Fruit fly (Drosophila melanogaster): ENCODE data around the gene CG17361.
A peak's percentile ranks its signal among the peaks of the same experiment; 100 is the strongest.

Gene CG17361

dm6 chr3L:14004041-14004407 is 7.0 kb downstream of the CG17361 start (continued):
- TF ChIP-seq sc (optimal IDR thresholded peaks at IDR 0.05) (no peak), sc (GFP tag; optimal IDR thresholded peaks at IDR 0.05) (no peak), HmgZ (tag; optimal IDR thresholded peaks at IDR 0.05) (peak; percentile 37), sens (GFP tag) (peak; percentile 25), dan (GFP tag; IDR thresholded peaks at IDR 0.05) (no peak), CG15601 (tag; optimal IDR thresholded peaks at IDR 0.05) (no peak), Jarid2 (GFP tag; optimal IDR thresholded peaks at IDR 0.05) (no peak), CG2120 (GFP tag; optimal IDR thresholded peaks at IDR 0.05) (no peak), HLH4C (GFP tag; IDR thresholded peaks at IDR 0.05; ENCODE audit: partially characterized antibody) (no peak), CG13287 (GFP tag; IDR thresholded peaks at IDR 0.05; ENCODE audit: partially characterized antibody) (peak; percentile 33; the same call in 1 of the 2 replicates), CG11247 (GFP tag; IDR thresholded peaks at IDR 0.05) (peak; percentile 40; the same call in 1 of the 2 replicates), CG4617 (GFP tag; optimal IDR thresholded peaks at IDR 0.05; ENCODE audit: borderline replicate concordance) (peak; percentile 56), HLH3B (GFP tag; IDR thresholded peaks at IDR 0.05) (no peak), Nf-YB (GFP tag; optimal IDR thresholded peaks at IDR 0.05) (peak; percentile 12), vnd (GFP tag; IDR thresholded peaks at IDR 0.05; ENCODE audit: partially characterized antibody) (no peak), CG14050 (GFP tag; IDR thresholded peaks at IDR 0.05) (no peak), ERR (GFP tag; optimal IDR thresholded peaks at IDR 0.05) (no peak), CG33557 (GFP tag; optimal IDR thresholded peaks at IDR 0.05) (peak; percentile 37), seq (GFP tag; IDR thresholded peaks at IDR 0.05) (peak; percentile 9; the same call in 1 of the 2 replicates), CG15479 (GFP tag; optimal IDR thresholded peaks at IDR 0.05) (peak; percentile 63), CG34376 (GFP tag; optimal IDR thresholded peaks at IDR 0.05) (peak; percentile 60), CG14710 (tag; optimal IDR thresholded peaks at IDR 0.05) (peak; percentile 27), Nf-YA (GFP tag; IDR thresholded peaks at IDR 0.05) (no peak; the same call in 1 of the 2 replicates), CG18619 (GFP tag; optimal IDR thresholded peaks at IDR 0.05) (no peak), YL-1 (GFP tag; optimal IDR thresholded peaks at IDR 0.05) (peak; percentile 92), CG17328 (GFP tag; IDR thresholded peaks at IDR 0.05) (peak; percentile 32; the same call in 1 of the 2 replicates), CG3838 (GFP tag; optimal IDR thresholded peaks at IDR 0.05) (no peak), CG13123 (GFP tag; optimal IDR thresholded peaks at IDR 0.05) (peak; percentile 25), CG17612 (GFP tag; IDR thresholded peaks at IDR 0.05) (no peak), Vsx1 (GFP tag; optimal IDR thresholded peaks at IDR 0.05) (no peak), sens-2 (GFP tag; IDR thresholded peaks at IDR 0.05) (no peak), CG11093 (GFP tag; IDR thresholded peaks at IDR 0.05) (peak; percentile 27; the same call in 1 of the 3 replicates), Atf6 (GFP tag; IDR thresholded peaks at IDR 0.05) (no peak), CG30020 (tag; optimal IDR thresholded peaks at IDR 0.05) (peak; percentile 4), BEAF-32 (GFP tag; optimal IDR thresholded peaks at IDR 0.05) (peak; percentile 8), abd-A (tag; optimal IDR thresholded peaks at IDR 0.05) (peak; percentile 82), CG11456 (GFP tag; IDR thresholded peaks at IDR 0.05) (0 out of 3 replicates have a peak, but pooled peaks have one; percentile 34), Dbx (GFP tag; IDR thresholded peaks at IDR 0.05) (peak; percentile 61; the same call in 2 of the 3 replicates), CG18764 (GFP tag; optimal IDR thresholded peaks at IDR 0.05) (no peak), gfzf (GFP tag; optimal IDR thresholded peaks at IDR 0.05) (peak; percentile 2), Hmr (GFP tag; optimal IDR thresholded peaks at IDR 0.05) (peak; percentile 41), CG33213 (GFP tag; optimal IDR thresholded peaks at IDR 0.05) (peak; percentile 36), Side (GFP tag; optimal IDR thresholded peaks at IDR 0.05) (peak; percentile 2), CG17186 (GFP tag; optimal IDR thresholded peaks at IDR 0.05) (peak; percentile 24), zen (tag; optimal IDR thresholded peaks at IDR 0.05) (no peak), CG10321 (GFP tag; IDR thresholded peaks at IDR 0.05) (peak; percentile 99), ranshi (GFP tag; IDR thresholded peaks at IDR 0.05) (no peak; the same call in 1 of the 2 replicates), NC2β (GFP tag; optimal IDR thresholded peaks at IDR 0.05) (peak; percentile 30), CG18599 (GFP tag; optimal IDR thresholded peaks at IDR 0.05) (peak; percentile 24), B-H2 (GFP tag; optimal IDR thresholded peaks at IDR 0.05) (peak; percentile 74), pfk (GFP tag; optimal IDR thresholded peaks at IDR 0.05) (peak; percentile 55)
